Worm (Caenorhabditis elegans) whole organism, L2 larva: ENCODE measurements around the gene H41C03.2.

Experiments used
- elt-3 ChIP-seq: sonication (generic microtip); optimal IDR thresholded peaks from 2 replicates; lab custom pipeline; 2017; ENCODE audit warnings: missing biosample characterization, missing genetic modification characterization
- lin-13 ChIP-seq: fragments of 150-350 bp; optimal IDR thresholded peaks from 2 replicates; lab custom pipeline; 2014; ENCODE audit warnings: missing biosample characterization, missing genetic modification reagents, missing genetic modification characterization
- nhr-21 ChIP-seq: fragments of 150-350 bp; optimal IDR thresholded peaks from 2 replicates; lab custom pipeline; 2014; ENCODE audit warnings: missing biosample characterization, missing genetic modification characterization
- ztf-11 ChIP-seq: sonication (generic microtip); optimal IDR thresholded peaks from 2 replicates; lab custom pipeline; 2017; ENCODE audit warnings: missing biosample characterization, missing genetic modification characterization

DNA sequence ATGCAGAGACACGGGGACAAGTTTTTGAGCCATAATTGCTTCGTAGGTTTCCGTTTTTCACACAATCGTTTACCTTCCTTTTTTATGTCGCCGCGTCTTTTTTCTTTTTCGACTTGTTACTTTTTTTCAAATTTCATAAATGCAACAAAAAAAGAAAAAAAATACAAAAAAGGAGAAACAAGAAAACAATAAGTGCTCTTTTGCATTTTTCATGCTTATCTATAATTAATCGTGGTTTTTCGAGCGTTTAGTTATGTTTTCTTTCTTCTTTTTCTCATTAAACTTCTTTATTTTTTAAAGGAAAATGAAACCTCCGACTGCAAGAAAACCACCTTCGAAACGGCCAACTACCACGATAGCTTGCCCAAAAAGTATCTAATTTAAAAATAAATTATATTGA lies 44.0 kb upstream of the H41C03.2 start, which contains the start of gene F59G1.4:
- TF ChIP-seq ztf-11 (no peak), lin-13 (GFP tag; lab: Kevin White, UChicago) (no peak), elt-3 (tag; lab: Kevin White, UChicago) (no peak), nhr-21 (tag; lab: Kevin White, UChicago) (no peak)
